Fruit fly (Drosophila melanogaster): Measurements from ENCODE around the gene lz.

lz gene

DNA sequence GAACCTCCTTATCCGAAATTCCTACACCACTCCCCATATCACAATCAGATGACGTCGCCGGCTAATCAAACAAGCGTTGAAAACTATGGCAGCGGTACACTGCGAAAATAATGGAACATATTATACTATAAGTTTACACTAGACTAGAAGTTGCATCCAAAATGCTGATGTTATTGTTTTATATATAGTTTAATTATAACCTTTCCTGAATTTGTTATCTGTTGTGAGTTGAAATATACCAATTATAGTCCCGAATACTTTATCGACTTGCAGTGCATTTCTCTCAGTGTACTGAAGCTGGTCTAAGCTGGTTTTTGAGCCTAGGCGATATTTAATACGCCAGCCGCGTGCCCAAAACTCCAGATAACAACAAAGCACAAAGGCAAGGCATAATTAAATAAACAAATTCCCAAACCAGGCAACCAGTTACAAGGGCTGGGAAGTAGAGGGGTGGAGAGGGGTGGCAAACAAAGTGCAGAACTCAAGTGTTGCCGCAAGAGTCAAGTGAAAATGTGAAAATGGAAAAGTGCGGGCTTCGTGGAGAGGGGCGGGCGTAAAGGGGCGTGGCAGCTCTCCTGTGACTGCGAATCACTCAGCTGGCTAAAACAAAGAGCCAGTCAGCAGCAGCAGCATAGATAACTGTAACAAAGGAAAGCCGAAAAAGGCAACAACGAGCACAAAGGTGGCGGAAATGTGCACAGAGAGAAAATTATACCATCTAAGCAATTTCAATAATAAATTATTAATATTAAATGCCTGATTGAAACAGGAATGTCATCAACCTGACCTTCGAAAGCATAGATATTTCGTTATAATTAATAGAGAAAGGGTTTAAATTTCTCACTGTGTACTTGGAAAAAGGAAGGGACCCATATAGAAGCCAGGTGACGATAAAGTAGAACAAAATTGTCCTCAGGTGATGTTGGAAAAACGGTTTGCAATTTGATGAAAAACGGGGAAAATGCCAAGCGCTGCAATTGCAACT is 68.0 kb downstream of the lz start (continued):
- peak; percentile 5 for TF ChIP-seq CG9876 (GFP tag; optimal IDR thresholded peaks at IDR 0.05)
- TF ChIP-seq CG8290 (GFP tag; optimal IDR thresholded peaks at IDR 0.05), result no peak
- TF ChIP-seq CG8290 (tag; optimal IDR thresholded peaks at IDR 0.05), result peak in 1 of 2 experiments; percentile 88
- TF ChIP-seq ftz-f1 (GFP tag; optimal IDR thresholded peaks at IDR 0.05), result peak; percentile 4
- peak; percentile 21; the same call in 1 of the 2 replicates for TF ChIP-seq gt (GFP tag; IDR thresholded peaks at IDR 0.05)
- peak; percentile 78 for TF ChIP-seq tgo (GFP tag; IDR thresholded peaks at IDR 0.05)
- TF ChIP-seq Dll (GFP tag; IDR thresholded peaks at IDR 0.05; ENCODE audit: partially characterized antibody), result no peak
- peak; percentile 64 for TF ChIP-seq CG3847 (GFP tag; IDR thresholded peaks at IDR 0.05)
- TF ChIP-seq dm (GFP tag; optimal IDR thresholded peaks at IDR 0.05), result peak; percentile 1
- peak; percentile 81 for TF ChIP-seq org-1 (GFP tag; optimal IDR thresholded peaks at IDR 0.05)
- TF ChIP-seq CG10366 (GFP tag; IDR thresholded peaks at IDR 0.05), result peak; percentile 79
- TF ChIP-seq yki (optimal IDR thresholded peaks at IDR 0.05), result no peak
- peak; percentile 35; the same call in 1 of the 2 replicates for TF ChIP-seq peb (GFP tag; IDR thresholded peaks at IDR 0.05)
- TF ChIP-seq D (optimal IDR thresholded peaks at IDR 0.05), result no peak
- peak; percentile 69 for TF ChIP-seq D (GFP tag; optimal IDR thresholded peaks at IDR 0.05)
- no peak for TF ChIP-seq Trl (optimal IDR thresholded peaks at IDR 0.05)
- peak; percentile 62 for TF ChIP-seq Trl (GFP tag; optimal IDR thresholded peaks at IDR 0.05)
- peak; percentile 83 for TF ChIP-seq CG8924 (tag; optimal IDR thresholded peaks at IDR 0.05)
- peak; percentile 34 for TF ChIP-seq CG6654 (GFP tag; optimal IDR thresholded peaks at IDR 0.05)
- TF ChIP-seq bcd (GFP tag; optimal IDR thresholded peaks at IDR 0.05), result peak; percentile 83
- peak; percentile 60 for TF ChIP-seq gcm (GFP tag; optimal IDR thresholded peaks at IDR 0.05)
- 0 out of 2 replicates have a peak, but pooled peaks have one; percentile 9 for TF ChIP-seq dati (GFP tag; IDR thresholded peaks at IDR 0.05)
- TF ChIP-seq kah (GFP tag; optimal IDR thresholded peaks at IDR 0.05), result peak; percentile 47
- no peak for TF ChIP-seq Dref (GFP tag; IDR thresholded peaks at IDR 0.05)
- peak; percentile 38 for TF ChIP-seq Mad (GFP tag; optimal IDR thresholded peaks at IDR 0.05)
- peak; percentile 75 for TF ChIP-seq ara (GFP tag; IDR thresholded peaks at IDR 0.05)
- peak; percentile 72 for TF ChIP-seq ap (GFP tag; IDR thresholded peaks at IDR 0.05)
- TF ChIP-seq sqz (GFP tag; optimal IDR thresholded peaks at IDR 0.05), result peak; percentile 59
- peak; percentile 81 for TF ChIP-seq ind (GFP tag; optimal IDR thresholded peaks at IDR 0.05)
- peak; percentile 69 for TF ChIP-seq CG7372 (GFP tag; IDR thresholded peaks at IDR 0.05)
- peak; percentile 55; the same call in 3 of the 4 replicates for TF ChIP-seq Gug (GFP tag; IDR thresholded peaks at IDR 0.05)
- TF ChIP-seq D19B (GFP tag; optimal IDR thresholded peaks at IDR 0.05), result peak; percentile 76
- peak; percentile 70 for TF ChIP-seq ken (GFP tag; IDR thresholded peaks at IDR 0.05)
- TF ChIP-seq fru (optimal IDR thresholded peaks at IDR 0.05), result no peak
- peak; percentile 87 for TF ChIP-seq lilli (GFP tag; optimal IDR thresholded peaks at IDR 0.05)
- TF ChIP-seq maf-S (GFP tag; optimal IDR thresholded peaks at IDR 0.05), result peak; percentile 30
- TF ChIP-seq CG34376 (GFP tag; optimal IDR thresholded peaks at IDR 0.05), result peak; percentile 72
- peak; percentile 88 for TF ChIP-seq dysf (GFP tag; IDR thresholded peaks at IDR 0.05)
- peak; percentile 83 for TF ChIP-seq so (GFP tag; IDR thresholded peaks at IDR 0.05)
- no peak; the same call in 1 of the 2 replicates for TF ChIP-seq ro (GFP tag; IDR thresholded peaks at IDR 0.05)
- peak; percentile 65 for TF ChIP-seq CG17568 (GFP tag; optimal IDR thresholded peaks at IDR 0.05)
- peak; percentile 91 for TF ChIP-seq Rfx (GFP tag; IDR thresholded peaks at IDR 0.05)
- no peak for TF ChIP-seq Kr (GFP tag; optimal IDR thresholded peaks at IDR 0.05)
- peak; percentile 85 for TF ChIP-seq nmo (GFP tag; optimal IDR thresholded peaks at IDR 0.05)
- peak; percentile 81 for TF ChIP-seq otp (GFP tag; IDR thresholded peaks at IDR 0.05)
- no peak for TF ChIP-seq gfzf (GFP tag; optimal IDR thresholded peaks at IDR 0.05)
- no peak for TF ChIP-seq zen2 (GFP tag; IDR thresholded peaks at IDR 0.05; ENCODE audit: partially characterized antibody)
- TF ChIP-seq Hsf (GFP tag; optimal IDR thresholded peaks at IDR 0.05), result peak; percentile 76
- peak; percentile 60 for TF ChIP-seq CG14710 (tag; optimal IDR thresholded peaks at IDR 0.05)
- TF ChIP-seq cg (GFP tag; optimal IDR thresholded peaks at IDR 0.05), result no peak
- no peak for TF ChIP-seq knrl (GFP tag; IDR thresholded peaks at IDR 0.05; ENCODE audit: partially characterized antibody)

Measured in whole organism, embryonic.